Fruit fly (Drosophila melanogaster) whole organism, embryonic: ENCODE measurements around the gene Use1.

Experiments
- ATbp ChIP-seq: fragments of 200-800 bp; sonication (Bioruptor generic); optimal IDR thresholded peaks from 2 replicates; lab custom pipeline; 2017; ENCODE audit warnings: missing biosample characterization, mild to moderate bottlenecking, missing genetic modification characterization, missing genetic modification reagents
- Bteb2 ChIP-seq: fragments of 200-800 bp; sonication (Bioruptor generic); optimal IDR thresholded peaks from 2 replicates; lab custom pipeline; 2016; ENCODE audit warnings: missing biosample characterization, missing genetic modification characterization
- CG10321 ChIP-seq: fragments of 200-800 bp; sonication (Bioruptor generic); IDR thresholded peaks from 2 replicates; pipeline ENCODE4 v1.3.6; 2022; ENCODE audit warnings: missing biosample characterization, missing genetic modification characterization
- CG13123 ChIP-seq: fragments of 200-800 bp; sonication (Bioruptor generic); optimal IDR thresholded peaks from 2 replicates; lab custom pipeline; 2016; ENCODE audit warnings: missing biosample characterization, missing genetic modification characterization
- CG15073 ChIP-seq: fragments of 200-800 bp; sonication (Bioruptor generic); optimal IDR thresholded peaks from 2 replicates; lab custom pipeline; 2016; ENCODE audit warnings: missing biosample characterization, missing genetic modification characterization
- CG1602 ChIP-seq: fragments of 200-800 bp; sonication (Bioruptor generic); optimal IDR thresholded peaks from 3 replicates; lab custom pipeline; 2016; ENCODE audit warnings: missing biosample characterization, missing genetic modification characterization
- CG1603 ChIP-seq: fragments of 200-800 bp; sonication (Bioruptor generic); optimal IDR thresholded peaks from 2 replicates; lab custom pipeline; 2019; ENCODE audit warnings: missing biosample characterization, mild to moderate bottlenecking, missing genetic modification characterization, moderate library complexity
- CG16779 ChIP-seq: fragments of 200-800 bp; sonication (Bioruptor generic); IDR thresholded peaks from 2 replicates; pipeline ENCODE4 v1.3.6; 2022; ENCODE audit warnings: missing biosample characterization, missing genetic modification characterization
- CG1792 ChIP-seq: fragments of 200-800 bp; sonication (Bioruptor generic); optimal IDR thresholded peaks from 2 replicates; lab custom pipeline; 2016; ENCODE audit warnings: missing biosample characterization, missing genetic modification characterization
- CG18262 ChIP-seq: fragments of 200-800 bp; optimal IDR thresholded peaks from 3 replicates; lab custom pipeline; 2019; ENCODE audit warnings: missing biosample characterization, mild to moderate bottlenecking, missing genetic modification characterization, moderate library complexity
- CG30020 ChIP-seq: fragments of 200-800 bp; optimal IDR thresholded peaks from 2 replicates; lab custom pipeline; 2019; ENCODE audit warnings: missing biosample characterization, mild to moderate bottlenecking, missing genetic modification characterization, moderate library complexity
- CG31388 ChIP-seq: fragments of 200-800 bp; sonication (Bioruptor generic); optimal IDR thresholded peaks from 2 replicates; lab custom pipeline; 2016; ENCODE audit warnings: missing biosample characterization, missing genetic modification characterization
- CG3163 ChIP-seq: fragments of 200-800 bp; sonication (Bioruptor generic); optimal IDR thresholded peaks from 3 replicates; lab custom pipeline; 2016; ENCODE audit warnings: missing biosample characterization, missing genetic modification characterization
- CG33213 ChIP-seq: fragments of 200-800 bp; sonication (Bioruptor generic); optimal IDR thresholded peaks from 3 replicates; lab custom pipeline; 2016; ENCODE audit warnings: missing biosample characterization, missing genetic modification characterization
- CG3726 ChIP-seq: fragments of 200-800 bp; sonication (Bioruptor generic); IDR thresholded peaks from 3 replicates; pipeline ENCODE4, ENCODE4 v1.3.6; 2022; ENCODE audit warnings: missing biosample characterization, missing genetic modification characterization
- CG4424 ChIP-seq: fragments of 200-800 bp; sonication (Bioruptor generic); optimal IDR thresholded peaks from 3 replicates; lab custom pipeline; 2016; ENCODE audit warnings: missing biosample characterization, missing genetic modification characterization
- CG6654 ChIP-seq: fragments of 200-800 bp; sonication (Bioruptor generic); optimal IDR thresholded peaks from 2 replicates; lab custom pipeline; 2017; ENCODE audit warnings: missing biosample characterization, mild to moderate bottlenecking, missing genetic modification characterization
- CG8359 ChIP-seq: fragments of 200-800 bp; sonication (Bioruptor generic); optimal IDR thresholded peaks from 2 replicates; lab custom pipeline; 2017; ENCODE audit warnings: missing biosample characterization, mild to moderate bottlenecking, missing genetic modification characterization, borderline replicate concordance
- CkIIα-i1 ChIP-seq: fragments of 200-800 bp; sonication (Bioruptor generic); IDR thresholded peaks from 2 replicates; pipeline ENCODE4 v1.3.6; 2022; ENCODE audit warnings: missing biosample characterization, missing genetic modification characterization
- Dad ChIP-seq: fragments of 200-800 bp; sonication (Bioruptor generic); optimal IDR thresholded peaks from 3 replicates; lab custom pipeline; 2016; ENCODE audit warnings: missing biosample characterization, missing genetic modification characterization
- Dref ChIP-seq: fragments of 200-800 bp; sonication (Bioruptor generic); IDR thresholded peaks from 2 replicates; pipeline ENCODE4 v1.3.6; 2022; ENCODE audit warnings: missing biosample characterization, missing genetic modification characterization
- Drgx ChIP-seq: fragments of 200-800 bp; sonication (Bioruptor generic); IDR thresholded peaks from 2 replicates; pipeline ENCODE4 v1.3.6; 2022; ENCODE audit warnings: missing biosample characterization, missing genetic modification characterization
- Fer3 ChIP-seq: fragments of 200-800 bp; sonication (Bioruptor generic); optimal IDR thresholded peaks from 2 replicates; lab custom pipeline; 2018; ENCODE audit warnings: missing biosample characterization, mild to moderate bottlenecking, missing genetic modification characterization, moderate library complexity
- Hsf ChIP-seq: fragments of 200-800 bp; sonication (Bioruptor generic); optimal IDR thresholded peaks from 3 replicates; lab custom pipeline; 2016; ENCODE audit warnings: missing biosample characterization, missing genetic modification characterization
- Max ChIP-seq: fragments of 200-800 bp; sonication (Bioruptor generic); optimal IDR thresholded peaks from 2 replicates; lab custom pipeline; 2016; ENCODE audit warnings: missing biosample characterization, mild to moderate bottlenecking, missing genetic modification characterization
- Med ChIP-seq: fragments of 200-800 bp; sonication (Bioruptor generic); peaks from one replicate; lab custom pipeline; 2016; ENCODE audit warnings: missing biosample characterization, missing genetic modification characterization, mild to moderate bottlenecking, inconsistent platforms, moderate library complexity
- Nf-YB ChIP-seq: fragments of 200-800 bp; sonication (Bioruptor generic); optimal IDR thresholded peaks from 3 replicates; lab custom pipeline; 2019; ENCODE audit warnings: missing biosample characterization, mild to moderate bottlenecking, missing genetic modification characterization, moderate library complexity
- PHDP ChIP-seq: fragments of 200-800 bp; sonication (Bioruptor generic); optimal IDR thresholded peaks from 3 replicates; lab custom pipeline; 2018; ENCODE audit warnings: missing biosample characterization, mild to moderate bottlenecking, missing genetic modification characterization, moderate library complexity
- Pdp1 ChIP-seq, 2 experiments: fragments of 200-800 bp; sonication (Bioruptor generic); optimal IDR thresholded peaks; 3 replicates each; lab custom pipeline; 2016; ENCODE audit warnings: missing biosample characterization in 2 of 2, missing genetic modification characterization in 2 of 2, mild to moderate bottlenecking in 1 of 2, moderate library complexity in 1 of 2
- Ptx1 ChIP-seq: fragments of 200-800 bp; sonication (Bioruptor generic); IDR thresholded peaks from 2 replicates; pipeline ENCODE4 v1.3.6; 2022; ENCODE audit warnings: missing biosample characterization, missing genetic modification characterization
- Sox102F ChIP-seq: fragments of 200-800 bp; sonication (Bioruptor generic); optimal IDR thresholded peaks from 2 replicates; lab custom pipeline; 2018; ENCODE audit warnings: missing biosample characterization, mild to moderate bottlenecking, missing genetic modification characterization, moderate library complexity
- Stat92E ChIP-seq, 3 experiments: fragments of >200 bp in 2 of 3; fragments of 200-800 bp in 1 of 3; sonication (Bioruptor generic) in 1 of 3; optimal IDR thresholded peaks; 2 replicates each; lab custom pipeline; 2017 to 2019; ENCODE audit warnings: missing biosample characterization in 3 of 3, missing genetic modification characterization in 3 of 3, mild to moderate bottlenecking in 1 of 3, moderate library complexity in 1 of 3
- Usf ChIP-seq: fragments of 200-800 bp; sonication (Bioruptor generic); optimal IDR thresholded peaks from 2 replicates; lab custom pipeline; 2017; ENCODE audit warnings: missing genotype, missing biosample characterization, missing genetic modification characterization
- chinmo ChIP-seq: fragments of 200-800 bp; sonication (Bioruptor generic); IDR thresholded peaks from 4 replicates; pipeline ENCODE4 v1.3.6; 2022; ENCODE audit warnings: missing biosample characterization, missing genetic modification characterization; ENCODE audit not compliant: partially characterized antibody
- crc ChIP-seq: fragments of 200-800 bp; sonication (Bioruptor generic); optimal IDR thresholded peaks from 2 replicates; lab custom pipeline; 2016; ENCODE audit warnings: missing biosample characterization, missing genetic modification characterization
- danr ChIP-seq: fragments of 200-800 bp; sonication (Bioruptor generic); IDR thresholded peaks from 2 replicates; pipeline ENCODE4 v1.3.6; 2022; ENCODE audit warnings: missing biosample characterization, missing genetic modification characterization
- dati ChIP-seq: fragments of 200-800 bp; sonication (Bioruptor generic); IDR thresholded peaks from 2 replicates; pipeline ENCODE4 v1.3.6; 2022; ENCODE audit warnings: missing biosample characterization, missing genetic modification characterization
- fd96Cb ChIP-seq: fragments of 200-800 bp; sonication (Bioruptor generic); optimal IDR thresholded peaks from 2 replicates; lab custom pipeline; 2018; ENCODE audit warnings: missing biosample characterization, mild to moderate bottlenecking, missing genetic modification characterization, moderate library complexity
- grn ChIP-seq: fragments of 200-800 bp; sonication (Bioruptor generic); optimal IDR thresholded peaks from 3 replicates; lab custom pipeline; 2017; ENCODE audit warnings: missing biosample characterization, missing genetic modification characterization
- jumu ChIP-seq: fragments of 200-800 bp; sonication (Bioruptor generic); optimal IDR thresholded peaks from 3 replicates; lab custom pipeline; 2016; ENCODE audit warnings: missing biosample characterization, missing genetic modification characterization
- odd ChIP-seq: fragments of 200-800 bp; sonication (Bioruptor generic); optimal IDR thresholded peaks from 2 replicates; lab custom pipeline; 2017; ENCODE audit warnings: missing biosample characterization, mild to moderate bottlenecking, missing genetic modification characterization
- pho ChIP-seq: fragments of 200-800 bp; sonication (Bioruptor generic); optimal IDR thresholded peaks from 2 replicates; lab custom pipeline; 2016; ENCODE audit warnings: missing biosample characterization, missing genetic modification characterization
- prd ChIP-seq, 3 experiments: fragments of >200 bp in 2 of 3; fragments of 200-800 bp in 1 of 3; sonication (Bioruptor generic) in 1 of 3; optimal IDR thresholded peaks in 2 of 3; IDR thresholded peaks in 1 of 3; 2 replicates in 2 of 3; 3 replicates in 1 of 3; pipeline versions ENCODE4 v1.3.6 to Lab custom; 2017 to 2022; ENCODE audit warnings: missing biosample characterization in 1 of 3, missing genetic modification characterization in 1 of 3
- sisA ChIP-seq: fragments of 200-800 bp; sonication (Bioruptor generic); IDR thresholded peaks from 2 replicates; pipeline ENCODE4 v1.3.6; 2022; ENCODE audit warnings: missing biosample characterization, missing genetic modification characterization
- sr ChIP-seq: fragments of 200-800 bp; sonication (Bioruptor generic); IDR thresholded peaks from 3 replicates; pipeline ENCODE4 v1.3.6; 2022; ENCODE audit warnings: missing biosample characterization, missing genetic modification characterization
- trem ChIP-seq: fragments of 200-800 bp; optimal IDR thresholded peaks from 3 replicates; lab custom pipeline; 2019; ENCODE audit warnings: missing biosample characterization, mild to moderate bottlenecking, missing genetic modification characterization, moderate library complexity
- trh ChIP-seq: fragments of 200-800 bp; sonication (Bioruptor generic); optimal IDR thresholded peaks from 2 replicates; lab custom pipeline; 2016; ENCODE audit warnings: missing biosample characterization, missing genetic modification characterization
- unpg ChIP-seq: fragments of 200-800 bp; sonication (Bioruptor generic); optimal IDR thresholded peaks from 3 replicates; lab custom pipeline; 2018; ENCODE audit warnings: missing biosample characterization, mild to moderate bottlenecking, missing genetic modification characterization, moderate library complexity
- wdn ChIP-seq: fragments of 200-800 bp; sonication (Bioruptor generic); IDR thresholded peaks from 2 replicates; pipeline ENCODE4 v1.3.6; 2022; ENCODE audit warnings: missing biosample characterization, missing genetic modification characterization

Use1 gene

DNA sequence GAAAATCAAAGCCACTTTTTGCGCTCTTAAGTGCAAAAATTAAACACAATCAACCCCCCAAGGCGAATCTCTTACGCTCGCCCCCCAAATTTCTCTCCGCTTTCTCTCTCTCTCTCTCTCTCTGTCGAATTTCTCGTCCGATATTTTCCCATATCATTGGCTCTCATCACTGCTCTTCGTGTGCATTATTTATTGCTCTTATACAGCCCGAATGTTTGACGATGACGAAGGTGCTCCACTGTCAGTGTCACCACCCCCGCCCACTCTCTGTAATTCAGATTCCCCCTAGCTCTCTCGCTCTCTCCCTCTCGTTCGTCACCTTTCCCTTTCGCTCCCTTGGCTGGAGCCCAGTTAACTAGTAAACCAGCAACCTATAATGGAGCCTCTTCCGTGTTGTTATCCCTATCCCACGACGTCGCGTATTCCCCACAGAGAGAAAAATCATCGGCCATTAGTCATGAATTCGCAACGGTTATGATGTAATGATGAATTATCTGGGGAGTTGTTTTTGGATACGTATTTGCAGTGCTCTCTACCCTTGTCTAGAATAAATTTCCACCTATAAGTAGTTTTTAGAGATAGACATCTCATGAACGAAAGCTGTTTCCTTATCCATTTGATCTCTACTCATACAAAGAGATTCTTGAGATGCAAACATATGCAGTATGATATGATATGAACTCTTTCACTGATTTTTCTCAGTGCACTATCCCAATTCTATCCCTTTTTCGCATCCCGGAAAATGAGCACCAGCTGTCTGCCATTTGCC, 9.1 kb downstream of the Use1 start (continued):
- no peak for TF ChIP-seq CG13123
- peak; percentile 27 for TF ChIP-seq PHDP (tag; lab: Kevin White, UChicago)
- peak; percentile 4 for TF ChIP-seq CG8359
- TF ChIP-seq CG1602 = peak; percentile 35
- peak; percentile 66 for TF ChIP-seq Ptx1 (GFP tag; lab: Robert Waterston, UW)
- TF ChIP-seq CG33213 = peak; percentile 3
- peak; percentile 29 for TF ChIP-seq Sox102F (GFP tag; lab: Kevin White, UChicago)
- TF ChIP-seq CG6654 = no peak
- TF ChIP-seq Stat92E (GFP tag; optimal IDR thresholded peaks at IDR 0.05; lab: Kevin White, UChicago) = no peak
- TF ChIP-seq CG15073 (GFP tag; lab: Kevin White, UChicago) = no peak
- peak; percentile 74 to 81 for TF ChIP-seq Pdp1 (GFP tag; optimal IDR thresholded peaks at IDR 0.05; lab: Kevin White, UChicago)
- TF ChIP-seq odd (GFP tag; lab: Kevin White, UChicago) = no peak
- peak; percentile 48 for TF ChIP-seq Hsf
- TF ChIP-seq trh (GFP tag; lab: Kevin White, UChicago) = no peak
- peak; percentile 24 for TF ChIP-seq Dad
- no peak for TF ChIP-seq trem (tag; lab: Kevin White, UChicago)
- no peak for TF ChIP-seq wdn
- TF ChIP-seq CG1792 (GFP tag; lab: Kevin White, UChicago) = peak; percentile 34
- peak; percentile 24 for TF ChIP-seq ATbp (GFP tag; lab: Kevin White, UChicago)
- peak; percentile 47 for TF ChIP-seq Bteb2 (GFP tag; lab: Kevin White, UChicago)
- TF ChIP-seq danr = no peak
- TF ChIP-seq CG1603 = peak; percentile 51
- TF ChIP-seq jumu = peak; percentile 62
- peak; percentile 72 for TF ChIP-seq CG4424 (GFP tag; lab: Kevin White, UChicago)
- TF ChIP-seq CkIIα-i1 (GFP tag; lab: Robert Waterston, UW) = no peak
- TF ChIP-seq Dref = no peak
- TF ChIP-seq sisA (GFP tag; lab: Robert Waterston, UW) = peak; percentile 52; the same call in 1 of the 2 replicates
- TF ChIP-seq unpg (GFP tag; lab: Kevin White, UChicago) = peak; percentile 42
- no peak for TF ChIP-seq CG31388 (GFP tag; lab: Kevin White, UChicago)
- peak; percentile 10 for TF ChIP-seq grn (GFP tag; lab: Kevin White, UChicago)
- TF ChIP-seq CG3726 (GFP tag; lab: Robert Waterston, UW) = 0 out of 3 replicates have a peak, but pooled peaks have one; percentile 41
- peak; percentile 26 for TF ChIP-seq Max (GFP tag; lab: Kevin White, UChicago)
- peak; percentile 52 for TF ChIP-seq pho (GFP tag; lab: Kevin White, UChicago)
- TF ChIP-seq CG3163 = peak; percentile 67
- 0 out of 3 replicates have a peak, but pooled peaks have one; percentile 25 for TF ChIP-seq sr
- TF ChIP-seq Fer3 (tag; lab: Kevin White, UChicago) = peak; percentile 43
- TF ChIP-seq Nf-YB = no peak
- no peak for TF ChIP-seq Drgx (GFP tag; lab: Robert Waterston, UW)
- TF ChIP-seq fd96Cb (tag; lab: Kevin White, UChicago) = peak; percentile 55
- TF ChIP-seq CG16779 = no peak
- peak; percentile 70 for TF ChIP-seq crc (GFP tag; lab: Kevin White, UChicago)
- TF ChIP-seq Usf (GFP tag; lab: Kevin White, UChicago) = peak; percentile 31
- TF ChIP-seq CG30020 (tag; lab: Kevin White, UChicago) = no peak
- no peak for TF ChIP-seq CG10321
- TF ChIP-seq CG18262 (tag; lab: Kevin White, UChicago) = peak; percentile 68
- TF ChIP-seq chinmo (GFP tag; lab: Robert Waterston, UW) = peak; percentile 62; the same call in 1 of the 4 replicates
- TF ChIP-seq Med (GFP tag; lab: Kevin White, UChicago) = peak; percentile 88
- no peak for TF ChIP-seq prd (optimal IDR thresholded peaks at IDR 0.05; lab: Kevin White, UChicago)
- peak; percentile 48; the same call in 1 of the 3 replicates for TF ChIP-seq prd (GFP tag; IDR thresholded peaks at IDR 0.05; lab: Robert Waterston, UW)
- TF ChIP-seq dati (GFP tag; lab: Robert Waterston, UW) = no peak
